Fruit fly (Drosophila melanogaster) whole organism, embryonic: Measurements from ENCODE around the gene Fatp1.

Experiments used
- Atf3 ChIP-seq: fragments of 200-800 bp; sonication (Bioruptor generic); optimal IDR thresholded peaks from 3 replicates; lab custom pipeline; 2016; ENCODE audit warnings: missing biosample characterization, missing genetic modification characterization
- BEAF-32 ChIP-seq: fragments of 200-800 bp; sonication (Bioruptor generic); optimal IDR thresholded peaks from 3 replicates; lab custom pipeline; 2017; ENCODE audit warnings: missing biosample characterization, missing genetic modification characterization, mild to moderate bottlenecking, moderate library complexity, missing genetic modification reagents
- CG12659 ChIP-seq: fragments of 200-800 bp; sonication (Bioruptor generic); optimal IDR thresholded peaks from 3 replicates; lab custom pipeline; 2017; ENCODE audit warnings: mild to moderate bottlenecking, missing biosample characterization, missing genetic modification reagents, missing genetic modification characterization
- CG14710 ChIP-seq: fragments of 200-800 bp; sonication (Bioruptor generic); optimal IDR thresholded peaks from 3 replicates; lab custom pipeline; 2019; ENCODE audit warnings: missing biosample characterization, mild to moderate bottlenecking, missing genetic modification characterization, moderate library complexity
- CG17612 ChIP-seq: fragments of 200-800 bp; sonication (Bioruptor generic); IDR thresholded peaks from 2 replicates; pipeline ENCODE4 v1.3.6; 2022; ENCODE audit warnings: missing biosample characterization, missing genetic modification characterization
- CG18476 ChIP-seq: fragments of 200-800 bp; sonication (Bioruptor generic); optimal IDR thresholded peaks from 2 replicates; lab custom pipeline; 2016; ENCODE audit warnings: missing biosample characterization, mild to moderate bottlenecking, missing genetic modification characterization
- CG18619 ChIP-seq: fragments of 200-800 bp; sonication (Bioruptor generic); optimal IDR thresholded peaks from 3 replicates; lab custom pipeline; 2017; ENCODE audit warnings: missing biosample characterization, mild to moderate bottlenecking, missing genetic modification characterization
- CG2116 ChIP-seq: fragments of 200-800 bp; sonication (Bioruptor generic); optimal IDR thresholded peaks from 3 replicates; lab custom pipeline; 2018; ENCODE audit warnings: missing biosample characterization, mild to moderate bottlenecking, missing genetic modification characterization
- CG2712 ChIP-seq: fragments of 200-800 bp; optimal IDR thresholded peaks from 3 replicates; lab custom pipeline; 2019; ENCODE audit warnings: missing biosample characterization, mild to moderate bottlenecking, missing genetic modification characterization, moderate library complexity
- CG32532 ChIP-seq: fragments of 200-800 bp; sonication (Bioruptor generic); IDR thresholded peaks from 2 replicates; pipeline ENCODE4 v1.3.6; 2022; ENCODE audit warnings: missing biosample characterization, missing genetic modification characterization
- CG32767 ChIP-seq: fragments of 200-800 bp; sonication (Bioruptor generic); IDR thresholded peaks from 2 replicates; pipeline ENCODE4 v1.3.6; 2022; ENCODE audit warnings: missing biosample characterization, missing genetic modification characterization
- CG34224 ChIP-seq: fragments of 200-800 bp; sonication (Bioruptor generic); IDR thresholded peaks from 3 replicates; pipeline ENCODE4 v1.3.6; 2022; ENCODE audit warnings: missing biosample characterization, missing genetic modification characterization; ENCODE audit not compliant: partially characterized antibody
- CG34376 ChIP-seq: fragments of 200-800 bp; sonication (Bioruptor generic); optimal IDR thresholded peaks from 2 replicates; lab custom pipeline; 2018; ENCODE audit warnings: missing biosample characterization, mild to moderate bottlenecking, missing genetic modification characterization
- CG6791 ChIP-seq: fragments of 200-800 bp; sonication (Bioruptor generic); IDR thresholded peaks from 3 replicates; pipeline ENCODE4 v1.3.6; 2022; ENCODE audit warnings: missing biosample characterization, missing genetic modification characterization; ENCODE audit not compliant: partially characterized antibody
- D19A ChIP-seq: fragments of 200-800 bp; optimal IDR thresholded peaks from 3 replicates; lab custom pipeline; 2019; ENCODE audit warnings: missing biosample characterization, mild to moderate bottlenecking, missing genetic modification characterization, moderate library complexity
- Doc3 ChIP-seq: fragments of 200-800 bp; sonication (Bioruptor generic); IDR thresholded peaks from 3 replicates; pipeline ENCODE4 v1.3.6; 2022; ENCODE audit warnings: missing biosample characterization, missing genetic modification characterization; ENCODE audit not compliant: partially characterized antibody
- Dp ChIP-seq: fragments of 200-800 bp; sonication (Bioruptor generic); optimal IDR thresholded peaks from 2 replicates; lab custom pipeline; 2018; ENCODE audit warnings: missing biosample characterization, mild to moderate bottlenecking, missing genetic modification characterization, moderate library complexity
- Dref ChIP-seq: fragments of 200-800 bp; sonication (Bioruptor generic); IDR thresholded peaks from 2 replicates; pipeline ENCODE4 v1.3.6; 2022; ENCODE audit warnings: missing biosample characterization, missing genetic modification characterization
- Ets97D ChIP-seq: fragments of 200-800 bp; sonication (Bioruptor generic); optimal IDR thresholded peaks from 3 replicates; lab custom pipeline; 2016; ENCODE audit warnings: missing biosample characterization, missing genetic modification characterization
- Fer1 ChIP-seq: fragments of 200-800 bp; sonication (Bioruptor generic); optimal IDR thresholded peaks from 2 replicates; lab custom pipeline; 2017; ENCODE audit warnings: missing biosample characterization, mild to moderate bottlenecking, missing genetic modification characterization
- HLH4C ChIP-seq: fragments of 200-800 bp; sonication (Bioruptor generic); IDR thresholded peaks from 3 replicates; pipeline ENCODE4 v1.3.6; 2022; ENCODE audit warnings: missing biosample characterization, missing genetic modification characterization; ENCODE audit not compliant: partially characterized antibody
- HmgD ChIP-seq: fragments of 200-800 bp; sonication (Bioruptor generic); optimal IDR thresholded peaks from 3 replicates; lab custom pipeline; 2016; ENCODE audit warnings: missing biosample characterization, missing genetic modification characterization
- HmgZ ChIP-seq: fragments of 200-800 bp; sonication (Bioruptor generic); optimal IDR thresholded peaks from 2 replicates; lab custom pipeline; 2018; ENCODE audit warnings: missing biosample characterization, mild to moderate bottlenecking, missing genetic modification characterization
- Hr3 ChIP-seq: fragments of 200-800 bp; sonication (Bioruptor generic); optimal IDR thresholded peaks from 3 replicates; lab custom pipeline; 2016; ENCODE audit warnings: missing biosample characterization, missing genetic modification characterization
- MBD-R2 ChIP-seq: fragments of 200-800 bp; sonication (Bioruptor generic); IDR thresholded peaks from 2 replicates; pipeline ENCODE4 v1.3.6; 2022; ENCODE audit warnings: missing biosample characterization, missing genetic modification characterization
- Opbp ChIP-seq: fragments of 200-800 bp; sonication (Bioruptor generic); IDR thresholded peaks from 3 replicates; pipeline ENCODE4 v1.3.6; 2022; ENCODE audit warnings: missing biosample characterization, missing genetic modification characterization; ENCODE audit not compliant: partially characterized antibody
- PHDP ChIP-seq: fragments of 200-800 bp; sonication (Bioruptor generic); optimal IDR thresholded peaks from 3 replicates; lab custom pipeline; 2018; ENCODE audit warnings: missing biosample characterization, mild to moderate bottlenecking, missing genetic modification characterization, moderate library complexity
- Scr ChIP-seq: fragments of 200-800 bp; sonication (Bioruptor generic); IDR thresholded peaks from 2 replicates; pipeline ENCODE4 v1.3.6; 2022; ENCODE audit warnings: missing biosample characterization, missing genetic modification characterization; ENCODE audit not compliant: partially characterized antibody
- amos ChIP-seq: fragments of 200-800 bp; sonication (Bioruptor generic); IDR thresholded peaks from 2 replicates; pipeline ENCODE4 v1.3.6; 2022; ENCODE audit warnings: missing biosample characterization, missing genetic modification characterization; ENCODE audit not compliant: partially characterized antibody
- bbx ChIP-seq: fragments of 200-800 bp; sonication (Bioruptor generic); IDR thresholded peaks from 2 replicates; pipeline ENCODE4 v1.3.6; 2022; ENCODE audit warnings: missing biosample characterization, missing genetic modification characterization; ENCODE audit not compliant: partially characterized antibody
- bigmax ChIP-seq: fragments of 200-800 bp; sonication (Bioruptor generic); optimal IDR thresholded peaks from 2 replicates; lab custom pipeline; 2018; ENCODE audit warnings: missing biosample characterization, mild to moderate bottlenecking, missing genetic modification characterization
- ci ChIP-seq: fragments of 200-800 bp; sonication (Bioruptor generic); IDR thresholded peaks from 3 replicates; pipeline ENCODE4 v1.3.6; 2022; ENCODE audit warnings: missing biosample characterization, missing genetic modification characterization
- exex ChIP-seq: fragments of 200-800 bp; sonication (Bioruptor generic); optimal IDR thresholded peaks from 4 replicates; lab custom pipeline; 2018; ENCODE audit warnings: missing biosample characterization, mild to moderate bottlenecking, missing genetic modification characterization, moderate library complexity
- fd96Cb ChIP-seq: fragments of 200-800 bp; sonication (Bioruptor generic); optimal IDR thresholded peaks from 2 replicates; lab custom pipeline; 2018; ENCODE audit warnings: missing biosample characterization, mild to moderate bottlenecking, missing genetic modification characterization, moderate library complexity
- gcm2 ChIP-seq: fragments of 200-800 bp; sonication (Bioruptor generic); optimal IDR thresholded peaks from 2 replicates; lab custom pipeline; 2016; ENCODE audit warnings: missing biosample characterization, missing genetic modification characterization
- jigr1 ChIP-seq: fragments of 200-800 bp; sonication (Bioruptor generic); IDR thresholded peaks from 3 replicates; pipeline ENCODE4 v1.3.6; 2022; ENCODE audit warnings: missing biosample characterization, missing genetic modification characterization
- kay ChIP-seq: fragments of 200-800 bp; sonication (Bioruptor generic); optimal IDR thresholded peaks from 2 replicates; lab custom pipeline; 2016; ENCODE audit warnings: missing biosample characterization, missing genetic modification characterization
- kni ChIP-seq: fragments of 200-800 bp; sonication (Bioruptor generic); optimal IDR thresholded peaks from 3 replicates; lab custom pipeline; 2017; ENCODE audit warnings: mild to moderate bottlenecking, missing biosample characterization, missing genetic modification reagents, missing genetic modification characterization
- lbe ChIP-seq: fragments of 200-800 bp; sonication (Bioruptor generic); optimal IDR thresholded peaks from 2 replicates; lab custom pipeline; 2016; ENCODE audit warnings: missing biosample characterization, mild to moderate bottlenecking, missing genetic modification characterization
- nau ChIP-seq: fragments of 200-800 bp; sonication (Bioruptor generic); optimal IDR thresholded peaks from 3 replicates; lab custom pipeline; 2017; ENCODE audit warnings: missing biosample characterization, mild to moderate bottlenecking, missing genetic modification characterization, missing genetic modification reagents
- nom ChIP-seq: fragments of 200-800 bp; sonication (Bioruptor generic); optimal IDR thresholded peaks from 2 replicates; lab custom pipeline; 2017; ENCODE audit warnings: missing biosample characterization, missing genetic modification characterization, mild to moderate bottlenecking, moderate library complexity, missing genetic modification reagents
- sna ChIP-seq: fragments of 200-800 bp; sonication (Bioruptor generic); IDR thresholded peaks from 2 replicates; pipeline ENCODE4 v1.3.6; 2022; ENCODE audit warnings: missing biosample characterization, missing genetic modification characterization; ENCODE audit not compliant: partially characterized antibody
- so ChIP-seq: fragments of 200-800 bp; sonication (Bioruptor generic); IDR thresholded peaks from 3 replicates; pipeline ENCODE4 v1.3.6; 2022; ENCODE audit warnings: missing biosample characterization, missing genetic modification characterization
- stwl ChIP-seq: fragments of 200-800 bp; sonication (Bioruptor generic); optimal IDR thresholded peaks from 3 replicates; lab custom pipeline; 2018; ENCODE audit warnings: missing biosample characterization, mild to moderate bottlenecking, missing genetic modification characterization, moderate library complexity
- sug ChIP-seq: fragments of 200-800 bp; optimal IDR thresholded peaks from 2 replicates; lab custom pipeline; 2019; ENCODE audit warnings: missing biosample characterization, mild to moderate bottlenecking, missing genetic modification characterization, moderate library complexity
- trem ChIP-seq: fragments of 200-800 bp; optimal IDR thresholded peaks from 3 replicates; lab custom pipeline; 2019; ENCODE audit warnings: missing biosample characterization, mild to moderate bottlenecking, missing genetic modification characterization, moderate library complexity
- unpg ChIP-seq: fragments of 200-800 bp; sonication (Bioruptor generic); optimal IDR thresholded peaks from 3 replicates; lab custom pipeline; 2018; ENCODE audit warnings: missing biosample characterization, mild to moderate bottlenecking, missing genetic modification characterization, moderate library complexity
- vvl ChIP-seq: fragments of 200-800 bp; sonication (Bioruptor generic); IDR thresholded peaks from 2 replicates; pipeline ENCODE4 v1.3.6; 2022; ENCODE audit warnings: missing biosample characterization, missing genetic modification characterization
- wek ChIP-seq: fragments of 200-800 bp; sonication (Bioruptor generic); optimal IDR thresholded peaks from 3 replicates; lab custom pipeline; 2018; ENCODE audit warnings: missing biosample characterization, mild to moderate bottlenecking, missing genetic modification characterization, moderate library complexity

The Fatp1 gene

DNA sequence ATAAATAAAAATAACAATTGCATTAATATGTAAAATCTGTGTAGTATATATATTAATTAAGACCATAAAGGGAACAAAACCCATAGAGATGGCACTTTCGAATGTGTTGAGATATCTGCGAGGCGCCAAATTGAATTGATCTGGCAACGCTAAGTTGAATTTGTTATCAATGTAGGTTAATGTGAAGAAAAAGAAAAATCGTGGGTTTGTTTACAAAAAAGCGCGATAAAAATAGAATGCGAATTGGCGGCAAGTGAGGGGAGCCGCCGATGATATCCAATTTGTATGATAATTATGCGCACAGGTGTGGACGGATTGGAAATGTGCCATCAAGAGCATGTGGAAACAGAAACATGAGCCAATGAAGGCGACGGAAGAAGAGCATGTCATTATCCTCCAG lies 37.2 kb downstream of the Fatp1 start (continued):
- TF ChIP-seq HmgD (GFP tag; lab: Kevin White, UChicago) (peak; percentile 4), sug (tag; lab: Kevin White, UChicago) (peak; percentile 26), CG18476 (GFP tag; lab: Kevin White, UChicago) (no peak), so (GFP tag; lab: Robert Waterston, UW) (peak; percentile 67; the same call in 2 of the 3 replicates), Dp (GFP tag; lab: Kevin White, UChicago) (peak; percentile 99), bigmax (GFP tag; lab: Kevin White, UChicago) (peak; percentile 91), CG18619 (GFP tag; lab: Kevin White, UChicago) (no peak), gcm2 (GFP tag; lab: Kevin White, UChicago) (no peak), PHDP (tag; lab: Kevin White, UChicago) (no peak), CG2712 (no peak), CG6791 (peak; percentile 42; the same call in 1 of the 3 replicates), bbx (GFP tag; lab: Robert Waterston, UW) (peak; percentile 73), HLH4C (GFP tag; lab: Robert Waterston, UW) (peak; percentile 21; the same call in 1 of the 3 replicates), exex (tag; lab: Kevin White, UChicago) (peak; percentile 75), Opbp (GFP tag; lab: Robert Waterston, UW) (peak; percentile 23; the same call in 1 of the 3 replicates), lbe (GFP tag; lab: Kevin White, UChicago) (peak; percentile 49), CG14710 (tag; lab: Kevin White, UChicago) (peak; percentile 30), amos (GFP tag; lab: Robert Waterston, UW) (peak; percentile 49; the same call in 1 of the 2 replicates), Ets97D (peak; percentile 18), CG12659 (GFP tag; lab: Kevin White, UChicago) (peak; percentile 14), kni (GFP tag; lab: Kevin White, UChicago) (peak; percentile 44), trem (peak; percentile 63), stwl (tag; lab: Kevin White, UChicago) (peak; percentile 75), Scr (peak; percentile 54; the same call in 1 of the 2 replicates), HmgZ (tag; lab: Kevin White, UChicago) (peak; percentile 26), MBD-R2 (GFP tag; lab: Robert Waterston, UW) (peak; percentile 34; the same call in 1 of the 2 replicates), CG32532 (GFP tag; lab: Robert Waterston, UW) (no peak), nom (GFP tag; lab: Kevin White, UChicago) (peak; percentile 2), Dref (GFP tag; lab: Robert Waterston, UW) (peak; percentile 55), BEAF-32 (GFP tag; lab: Kevin White, UChicago) (peak; percentile 63), vvl (GFP tag; lab: Robert Waterston, UW) (no peak), nau (GFP tag; lab: Kevin White, UChicago) (peak; percentile 31), jigr1 (GFP tag; lab: Robert Waterston, UW) (no peak), ci (GFP tag; lab: Robert Waterston, UW) (0 out of 3 replicates have a peak, but pooled peaks have one; percentile 28), Hr3 (GFP tag; lab: Kevin White, UChicago) (peak; percentile 82), CG34224 (GFP tag; lab: Robert Waterston, UW) (peak; percentile 46)
- TF ChIP-seq, all 482 proteins: peak for 49

DNA sequence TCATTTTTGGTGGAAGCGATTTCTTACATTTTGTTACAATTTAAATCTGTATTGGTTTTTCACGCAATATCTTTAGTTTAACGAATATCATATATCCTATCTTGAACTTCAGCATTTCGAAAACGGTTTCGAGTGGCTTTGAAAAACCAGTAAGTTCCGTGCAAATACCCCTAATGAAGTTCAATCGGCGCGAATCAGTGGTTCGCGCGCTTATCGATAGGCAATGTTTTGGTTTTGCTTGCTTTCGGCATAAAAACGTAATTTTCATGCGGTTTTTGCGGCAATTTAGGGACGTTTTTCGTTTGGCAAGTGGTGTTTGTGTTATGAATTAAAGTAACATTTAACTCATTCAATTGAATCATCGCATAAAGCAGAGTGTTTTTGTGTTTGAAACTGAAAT lies 40.1 kb downstream of the Fatp1 start, which contains the start of gene RluA-2:
Gene RluA-2, plus strand, starts transcription at position 195 of the 400 bp plus-strand sequence.
- TF ChIP-seq fd96Cb (tag; lab: Kevin White, UChicago) (no peak), wek (GFP tag; lab: Kevin White, UChicago) (peak; percentile 94), Doc3 (no peak), CG2116 (GFP tag; lab: Kevin White, UChicago) (peak; percentile 4), D19A (no peak), kay (GFP tag; lab: Kevin White, UChicago) (no peak), CG32767 (GFP tag; lab: Robert Waterston, UW) (no peak), sna (GFP tag; lab: Robert Waterston, UW) (0 out of 2 replicates have a peak, but pooled peaks have one; percentile 40), Atf3 (no peak), unpg (GFP tag; lab: Kevin White, UChicago) (no peak), Fer1 (no peak), CG17612 (GFP tag; lab: Robert Waterston, UW) (no peak), CG34376 (GFP tag; lab: Kevin White, UChicago) (no peak), Ets97D (no peak)
